Worm (Caenorhabditis elegans) whole organism, L1 larva: ENCODE measurements around the gene F55A4.13.
A peak's percentile ranks its signal among the peaks of the same experiment; 100 is the strongest.

Experiments used
- C16A3.4 ChIP-seq: fragments of 150-350 bp; optimal IDR thresholded peaks from 2 replicates; lab custom pipeline; 2014; ENCODE audit warnings: missing biosample characterization, missing genetic modification characterization
- aha-1 ChIP-seq: fragments of 150-350 bp; optimal IDR thresholded peaks from 2 replicates; lab custom pipeline; 2014; ENCODE audit warnings: missing biosample characterization, missing genetic modification characterization
- blmp-1 ChIP-seq: fragments of 150-350 bp; optimal IDR thresholded peaks from 2 replicates; lab custom pipeline; 2014; ENCODE audit warnings: missing biosample characterization, missing genetic modification characterization
- ceh-63 ChIP-seq: fragments of 200-800 bp; sonication (Bioruptor generic); optimal IDR thresholded peaks from 2 replicates; lab custom pipeline; 2018; ENCODE audit warnings: mild to moderate bottlenecking, missing genetic modification characterization, missing compliant biosample characterization
- ceh-8 ChIP-seq: fragments of 200-800 bp; sonication (Bioruptor generic); optimal IDR thresholded peaks from 2 replicates; lab custom pipeline; 2018; ENCODE audit warnings: mild to moderate bottlenecking, missing genetic modification characterization, moderate library complexity, missing compliant biosample characterization
- ceh-82 ChIP-seq, 3 experiments: fragments of 150-350 bp in 1 of 3; sonication (generic microtip) in 2 of 3; optimal IDR thresholded peaks; 2 replicates each; lab custom pipeline; 2014 to 2017; ENCODE audit warnings: missing biosample characterization in 3 of 3, missing genetic modification characterization in 3 of 3
- ceh-88 ChIP-seq: fragments of 200-800 bp; sonication (Bioruptor generic); IDR thresholded peaks from 2 replicates; pipeline ENCODE4 v1.3.6; 2022; ENCODE audit warnings: missing genetic modification characterization, missing compliant biosample characterization
- ceh-90 ChIP-seq: sonication (generic microtip); optimal IDR thresholded peaks from 2 replicates; lab custom pipeline; 2016; ENCODE audit warnings: missing genetic modification characterization, missing compliant biosample characterization
- ces-1 ChIP-seq: fragments of 150-350 bp; optimal IDR thresholded peaks from 2 replicates; lab custom pipeline; 2014; ENCODE audit warnings: missing biosample characterization, missing genetic modification reagents, missing genetic modification characterization
- dpl-1 ChIP-seq, 3 experiments: fragments of 150-350 bp in 2 of 3; sonication (generic microtip) in 1 of 3; optimal IDR thresholded peaks; 2 replicates each; lab custom pipeline; 2014 to 2017; ENCODE audit warnings: missing biosample characterization in 3 of 3, missing genetic modification characterization in 3 of 3, missing genetic modification reagents in 3 of 3
- dsc-1 ChIP-seq: sonication (generic microtip); optimal IDR thresholded peaks from 2 replicates; lab custom pipeline; 2016; ENCODE audit warnings: mild to moderate bottlenecking, missing genetic modification characterization, missing compliant biosample characterization
- efl-1 ChIP-seq, 4 experiments: fragments of 150-350 bp; optimal IDR thresholded peaks in 3 of 4; peaks in 1 of 4; 1 replicate in 1 of 4; 2 replicates in 3 of 4; lab custom pipeline; 2014; ENCODE audit warnings: missing biosample characterization in 2 of 4, missing genetic modification characterization in 2 of 4, missing genetic modification reagents in 2 of 4
- efl-3 ChIP-seq: fragments of 200-800 bp; sonication (Bioruptor generic); optimal IDR thresholded peaks from 2 replicates; lab custom pipeline; 2018; ENCODE audit warnings: mild to moderate bottlenecking, missing genetic modification characterization, missing compliant biosample characterization
- elt-2 ChIP-seq: sonication (generic microtip); optimal IDR thresholded peaks from 2 replicates; lab custom pipeline; 2016; ENCODE audit warnings: missing genetic modification characterization, mild to moderate bottlenecking, inconsistent platforms, missing compliant biosample characterization, missing genetic modification reagents
- elt-3 ChIP-seq, 6 experiments: fragments of 150-350 bp in 1 of 6; sonication (generic microtip); optimal IDR thresholded peaks; 2 replicates each; lab custom pipeline; 2017 to 2018; ENCODE audit warnings: missing biosample characterization in 6 of 6, missing genetic modification characterization in 6 of 6, inconsistent platforms in 1 of 6
- fkh-4 ChIP-seq: sonication (generic microtip); optimal IDR thresholded peaks from 2 replicates; lab custom pipeline; 2016; ENCODE audit warnings: missing compliant biosample characterization, missing genetic modification characterization, borderline replicate concordance
- fkh-8 ChIP-seq: sonication (generic microtip); optimal IDR thresholded peaks from 2 replicates; lab custom pipeline; 2016; ENCODE audit warnings: mild to moderate bottlenecking, missing genetic modification characterization, missing compliant biosample characterization
- hlh-4 ChIP-seq: sonication (generic microtip); optimal IDR thresholded peaks from 2 replicates; lab custom pipeline; 2016; ENCODE audit warnings: mild to moderate bottlenecking, missing genetic modification characterization, missing compliant biosample characterization
- jun-1 ChIP-seq: fragments of 150-350 bp; optimal IDR thresholded peaks from 2 replicates; lab custom pipeline; 2014; ENCODE audit warnings: missing biosample characterization, missing genetic modification reagents, missing genetic modification characterization
- lin-14 ChIP-seq: fragments of 200-800 bp; sonication (Bioruptor generic); optimal IDR thresholded peaks from 2 replicates; lab custom pipeline; 2018; ENCODE audit warnings: mild to moderate bottlenecking, missing genetic modification characterization, moderate library complexity, missing compliant biosample characterization
- lin-35 ChIP-seq, 2 experiments: fragments of 150-350 bp; optimal IDR thresholded peaks; 2 replicates each; lab custom pipeline; 2014; ENCODE audit warnings: missing biosample characterization in 2 of 2, missing genetic modification characterization in 2 of 2, missing genetic modification reagents in 2 of 2
- lir-3 ChIP-seq: sonication (generic microtip); optimal IDR thresholded peaks from 2 replicates; lab custom pipeline; 2016; ENCODE audit warnings: mild to moderate bottlenecking, missing genetic modification characterization, moderate library complexity, missing compliant biosample characterization; ENCODE audit not compliant: poor library complexity
- lsy-2 ChIP-seq, 2 experiments: fragments of 150-350 bp; optimal IDR thresholded peaks; 2 replicates each; lab custom pipeline; 2014; ENCODE audit warnings: missing biosample characterization in 2 of 2, missing genetic modification characterization in 2 of 2
- mdl-1 ChIP-seq, 2 experiments: fragments of 150-350 bp; optimal IDR thresholded peaks; 2 replicates each; lab custom pipeline; 2014 to 2017; ENCODE audit warnings: missing biosample characterization in 2 of 2, missing genetic modification characterization in 2 of 2, inconsistent platforms in 1 of 2
- nhr-11 ChIP-seq: fragments of 150-350 bp; optimal IDR thresholded peaks from 2 replicates; lab custom pipeline; 2014; ENCODE audit warnings: missing biosample characterization, missing genetic modification characterization
- nhr-19 ChIP-seq: fragments of 200-800 bp; sonication (Bioruptor generic); conservative IDR thresholded peaks from 2 replicates; pipeline ENCODE4 v1.3.6; 2022; ENCODE audit warnings: missing genetic modification characterization, missing compliant biosample characterization
- nhr-20 ChIP-seq: sonication (generic microtip); optimal IDR thresholded peaks from 2 replicates; lab custom pipeline; 2016; ENCODE audit warnings: mild to moderate bottlenecking, missing genetic modification characterization, missing compliant biosample characterization
- nhr-71 ChIP-seq: sonication (generic microtip); optimal IDR thresholded peaks from 2 replicates; lab custom pipeline; 2016; ENCODE audit warnings: mild to moderate bottlenecking, missing genetic modification characterization, moderate library complexity, missing compliant biosample characterization
- nhr-77 ChIP-seq: fragments of 150-350 bp; optimal IDR thresholded peaks from 2 replicates; lab custom pipeline; 2014; ENCODE audit warnings: missing biosample characterization, missing genetic modification characterization
- nhr-85 ChIP-seq: sonication (generic microtip); peaks from one replicate; lab custom pipeline; 2016; ENCODE audit warnings: missing genetic modification characterization, inconsistent platforms, missing compliant biosample characterization
- nhr-90 ChIP-seq: sonication (generic microtip); optimal IDR thresholded peaks from 2 replicates; lab custom pipeline; 2016; ENCODE audit warnings: mild to moderate bottlenecking, missing genetic modification characterization, missing compliant biosample characterization; ENCODE audit not compliant: poor library complexity
- rnt-1 ChIP-seq: sonication (generic microtip); optimal IDR thresholded peaks from 2 replicates; lab custom pipeline; 2016; ENCODE audit warnings: mild to moderate bottlenecking, missing genetic modification characterization, moderate library complexity, missing compliant biosample characterization
- skn-1 ChIP-seq: fragments of 150-350 bp; optimal IDR thresholded peaks from 2 replicates; lab custom pipeline; 2014; ENCODE audit warnings: missing biosample characterization, missing genetic modification characterization
- snu-23 ChIP-seq: sonication (generic microtip); optimal IDR thresholded peaks from 2 replicates; lab custom pipeline; 2016; ENCODE audit warnings: missing genetic modification characterization, missing compliant biosample characterization
- sox-4 ChIP-seq: sonication (generic microtip); optimal IDR thresholded peaks from 2 replicates; lab custom pipeline; 2016; ENCODE audit warnings: missing genetic modification characterization, missing compliant biosample characterization
- swsn-7 ChIP-seq: sonication (generic microtip); optimal IDR thresholded peaks from 2 replicates; lab custom pipeline; 2016; ENCODE audit warnings: missing genetic modification characterization, missing compliant biosample characterization
- unc-130 ChIP-seq: fragments of 150-350 bp; optimal IDR thresholded peaks from 2 replicates; lab custom pipeline; 2017; ENCODE audit warnings: missing biosample characterization, missing genetic modification characterization, inconsistent platforms
- vab-15 ChIP-seq: sonication (generic microtip); optimal IDR thresholded peaks from 2 replicates; lab custom pipeline; 2017; ENCODE audit warnings: missing genotype, mild to moderate bottlenecking, missing genetic modification characterization, missing compliant biosample characterization
- xbp-1 ChIP-seq: sonication (generic microtip); optimal IDR thresholded peaks from 2 replicates; lab custom pipeline; 2016; ENCODE audit warnings: missing genetic modification characterization, missing compliant biosample characterization
- ztf-4 ChIP-seq: fragments of 150-350 bp; optimal IDR thresholded peaks from 2 replicates; lab custom pipeline; 2014; ENCODE audit warnings: missing biosample characterization, missing genetic modification characterization

F55A4.13 gene

DNA sequence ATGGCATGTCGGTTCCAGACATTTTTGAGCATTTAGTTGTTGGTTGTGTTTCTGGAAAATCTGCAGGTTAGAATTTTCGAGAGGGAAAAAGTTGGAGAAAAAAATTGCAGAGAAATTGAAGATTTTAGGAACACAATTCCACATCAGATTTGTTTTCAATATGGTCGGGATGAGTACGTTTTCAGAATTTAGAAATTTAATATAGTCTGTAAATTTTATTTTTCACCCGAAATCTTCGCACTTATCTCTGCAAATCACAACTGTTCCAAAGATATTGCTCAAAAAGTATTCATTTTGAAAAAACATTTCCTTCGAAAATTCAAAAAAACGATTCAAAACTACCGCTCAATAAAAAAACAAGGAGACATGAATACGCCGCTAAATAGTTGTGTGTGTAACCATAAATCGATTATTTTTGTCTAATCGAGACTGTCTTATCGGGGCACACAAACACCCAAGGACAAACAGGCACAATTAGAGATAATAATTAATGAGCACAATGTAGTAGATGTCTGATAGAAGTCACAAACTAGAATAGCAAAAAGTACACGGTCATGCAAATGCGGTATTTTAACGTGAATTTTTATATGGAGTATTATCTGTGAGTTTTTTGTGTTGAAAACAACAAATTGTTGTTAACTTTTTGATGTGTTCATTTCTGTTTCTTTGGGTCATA is 28.9 kb upstream of the F55A4.13 start, which contains the start of gene vpat-1:
Gene vpat-1 (minus strand): TSS at position 51 of the 676 bp plus-strand sequence.
- TF ChIP-seq lsy-2 (tag; optimal IDR thresholded peaks at IDR 0.05; lab: Kevin White, UChicago) (no peak), fkh-8 (tag; lab: Kevin White, UChicago) (no peak), elt-2 (tag; lab: Kevin White, UChicago) (peak; percentile 76), nhr-20 (tag; lab: Kevin White, UChicago) (peak; percentile 8)

DNA sequence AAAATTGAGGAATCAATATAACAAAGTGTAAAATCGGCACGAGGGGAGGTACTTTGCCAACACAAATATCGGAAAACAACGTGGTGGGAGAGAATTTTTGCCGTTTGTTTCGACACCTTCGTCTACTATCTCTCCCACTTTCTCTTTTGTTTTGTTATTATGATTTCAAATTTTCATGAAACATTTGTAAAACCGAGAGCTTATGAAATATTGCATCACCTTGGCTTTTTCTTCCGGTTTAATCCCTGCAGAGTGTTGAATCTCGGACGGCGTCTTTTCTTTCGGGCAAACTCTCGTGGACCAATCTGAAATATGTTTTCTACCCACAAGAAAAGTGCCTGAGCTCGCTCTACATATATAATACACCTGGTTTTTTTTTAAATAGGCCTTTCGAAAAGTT is 27.0 kb upstream of the F55A4.13 start:
- TF ChIP-seq skn-1 (tag; lab: Kevin White, UChicago), result peak; percentile 69
- no peak for TF ChIP-seq ces-1
- TF ChIP-seq nhr-90 (tag; lab: Kevin White, UChicago), result no peak
- TF ChIP-seq efl-3 (GFP tag; lab: Kevin White, UChicago), result no peak

DNA sequence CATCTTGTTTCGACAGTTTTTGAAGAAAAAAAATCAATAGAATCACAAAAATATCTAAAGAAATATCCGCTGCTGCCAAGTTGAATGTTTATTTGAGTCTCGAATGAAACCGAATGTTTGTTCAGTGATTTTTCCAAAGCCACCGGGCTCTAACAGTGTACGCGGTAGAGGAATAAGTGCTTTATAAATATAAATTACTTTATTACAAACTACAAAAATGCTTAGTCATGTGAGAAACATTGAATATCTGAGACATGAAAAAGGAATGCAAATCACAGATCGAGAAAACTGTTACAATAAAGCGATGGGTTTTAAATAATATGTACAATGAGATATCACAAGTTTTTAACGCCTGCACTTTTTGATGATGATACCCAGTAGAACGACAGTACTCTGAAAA is 21.0 kb upstream of the F55A4.13 start, which contains the start of gene F55A4.7:
Gene F55A4.7 (minus strand): TSS at position 101 of the 400 bp plus-strand sequence.
- TF ChIP-seq nhr-85 (tag; lab: Kevin White, UChicago) (peak; percentile 20), lir-3 (tag; lab: Kevin White, UChicago) (no peak)

DNA sequence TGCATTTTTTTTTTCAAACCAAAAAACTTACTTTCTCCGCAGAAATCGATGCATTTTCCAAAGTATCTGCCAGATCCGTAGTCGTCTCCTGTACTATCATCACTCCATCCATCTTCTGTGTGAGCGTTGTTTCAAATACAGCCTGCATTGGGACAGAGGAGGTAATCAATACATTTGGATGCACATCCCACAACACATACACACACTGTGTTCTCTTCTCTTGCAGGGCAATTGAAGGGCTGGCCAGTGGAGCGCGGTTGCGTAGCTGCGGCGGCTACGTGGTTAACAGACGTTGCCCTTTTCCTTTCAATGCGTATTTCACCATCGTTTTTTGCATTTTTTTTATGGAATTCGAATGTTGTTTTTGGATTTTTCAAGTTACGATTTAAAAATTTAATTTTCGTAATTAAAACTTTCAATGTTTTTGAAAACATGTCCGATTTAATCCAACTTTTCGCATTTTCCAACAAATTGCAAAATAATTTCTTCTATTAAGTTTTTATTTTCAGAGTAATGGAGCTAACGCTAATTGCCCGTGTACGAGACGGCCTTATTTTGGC is 17.8 kb upstream of the F55A4.13 start, which contains the start of the genes stau-1 and sec-22:
Gene stau-1 (minus strand): TSS at position 248 of the 560 bp plus-strand sequence.
Gene sec-22 (plus strand): TSS at position 510 of the 560 bp plus-strand sequence.
- TF ChIP-seq xbp-1 (tag; lab: Kevin White, UChicago), result peak; percentile 20
- peak; percentile 65 for TF ChIP-seq skn-1 (tag; lab: Kevin White, UChicago)
- TF ChIP-seq blmp-1 (tag; lab: Kevin White, UChicago), result peak; percentile 70
- peak; percentile 47 for TF ChIP-seq snu-23 (GFP tag; lab: Kevin White, UChicago)
- no peak for TF ChIP-seq aha-1 (tag; lab: Kevin White, UChicago)
- TF ChIP-seq lsy-2 (tag; optimal IDR thresholded peaks at IDR 0.05; lab: Kevin White, UChicago), result peak in 1 of 2 experiments; percentile 40
- peak; percentile 21 for TF ChIP-seq nhr-71
- no peak for TF ChIP-seq mdl-1 (tag; optimal IDR thresholded peaks at IDR 0.05; lab: Kevin White, UChicago)
- TF ChIP-seq dpl-1 (GFP tag; optimal IDR thresholded peaks at IDR 0.05; lab: Kevin White, UChicago), result peak in 2 of 3 experiments; percentile 3 to 33
- TF ChIP-seq elt-3 (tag; optimal IDR thresholded peaks at IDR 0.05; lab: Kevin White, UChicago), result no peak
- peak in 1 of 2 experiments; percentile 21 for TF ChIP-seq efl-1 (optimal IDR thresholded peaks at IDR 0.05; lab: Kevin White, UChicago)
- TF ChIP-seq efl-1 (GFP tag; optimal IDR thresholded peaks at IDR 0.05 in 1 of 2; lab: Kevin White, UChicago), result no peak
- TF ChIP-seq lin-14 (GFP tag; lab: Kevin White, UChicago), result peak; percentile 75
- TF ChIP-seq ceh-82 (tag; optimal IDR thresholded peaks at IDR 0.05; lab: Kevin White, UChicago), result peak in 1 of 3 experiments; percentile 33
- peak; percentile 23 to 46 for TF ChIP-seq lin-35 (GFP tag; optimal IDR thresholded peaks at IDR 0.05; lab: Kevin White, UChicago)
- TF ChIP-seq fkh-4 (tag; lab: Kevin White, UChicago), result no peak
- peak; percentile 33 for TF ChIP-seq vab-15
- TF ChIP-seq rnt-1, result peak; percentile 34
- TF ChIP-seq C16A3.4 (tag; lab: Kevin White, UChicago), result peak; percentile 5
- TF ChIP-seq, all 84 proteins: peak for 14

DNA sequence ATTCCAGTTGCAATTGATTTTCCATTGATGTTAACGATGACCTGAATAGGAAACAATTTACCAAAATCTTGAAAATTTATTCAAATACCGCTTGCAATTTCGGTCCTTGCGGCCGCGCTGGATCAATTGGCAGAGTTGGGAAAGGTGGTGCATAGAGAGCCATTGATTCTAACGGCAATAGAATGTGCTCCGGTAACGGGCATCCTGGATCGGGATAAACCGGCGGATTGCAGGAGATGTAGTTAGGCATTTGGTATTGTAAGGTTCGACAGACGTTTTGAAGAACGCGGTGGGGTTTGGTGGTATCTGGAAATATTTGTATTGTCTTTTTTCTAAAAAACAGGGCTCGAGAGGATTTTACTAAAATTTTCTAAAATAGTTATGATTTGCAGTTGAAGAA is 13.5 kb upstream of the F55A4.13 start:
- TF ChIP-seq ztf-4, result no peak
- TF ChIP-seq, all 84 proteins: peak for 0

DNA sequence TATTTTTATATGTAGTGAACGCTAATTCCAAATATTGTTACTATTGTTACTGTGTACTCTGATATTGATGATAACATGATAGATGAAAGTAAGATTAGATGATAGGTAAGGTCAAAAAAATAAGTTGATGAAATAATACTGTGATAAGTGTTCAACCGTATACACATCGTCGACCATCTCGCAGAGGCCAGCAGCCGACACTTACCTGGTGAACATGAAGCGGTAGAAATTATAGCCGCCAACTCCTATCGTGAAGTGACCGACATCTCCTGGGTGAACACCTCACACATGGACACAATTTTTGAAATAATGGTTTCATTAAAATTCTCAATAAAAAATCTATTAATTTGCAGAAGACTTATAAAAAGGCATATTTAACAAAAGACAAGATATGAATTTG is 10.0 kb upstream of the F55A4.13 start:
- no peak for TF ChIP-seq jun-1 (tag; lab: Kevin White, UChicago)
- TF ChIP-seq ceh-63 (GFP tag; lab: Kevin White, UChicago), result no peak
- TF ChIP-seq sox-4 (tag; lab: Kevin White, UChicago), result no peak
- no peak for TF ChIP-seq blmp-1 (tag; lab: Kevin White, UChicago)
- no peak for TF ChIP-seq nhr-11
- TF ChIP-seq nhr-77 (tag; lab: Kevin White, UChicago), result no peak
- TF ChIP-seq unc-130, result no peak
- no peak for TF ChIP-seq ceh-8 (GFP tag; lab: Kevin White, UChicago)
- no peak for TF ChIP-seq hlh-4 (tag; lab: Kevin White, UChicago)
- no peak for TF ChIP-seq swsn-7
- no peak for TF ChIP-seq ceh-88 (GFP tag; lab: Robert Waterston, UW)
- TF ChIP-seq fkh-4 (tag; lab: Kevin White, UChicago), result no peak
- no peak for TF ChIP-seq dpl-1 (GFP tag; optimal IDR thresholded peaks at IDR 0.05; lab: Kevin White, UChicago)
- no peak for TF ChIP-seq ceh-90 (tag; lab: Kevin White, UChicago)
- TF ChIP-seq dsc-1, result no peak
- no peak for TF ChIP-seq nhr-19 (GFP tag; lab: Robert Waterston, UW)
